Worm (Caenorhabditis elegans): ENCODE measurements around the gene cgt-1.

- TF ChIP-seq lsy-2 (tag; optimal IDR thresholded peaks at IDR 0.05) (no peak), ztf-11 (tag; optimal IDR thresholded peaks at IDR 0.05) (no peak), ces-1 (GFP tag; optimal IDR thresholded peaks at IDR 0.05) (no peak)
These were observed 4.0 kb upstream of the cgt-1 start, which contains the start of gene T06C12.11 for ce11 chrV:15892696-15893095.
